Worm (Caenorhabditis elegans): ENCODE measurements around the gene T01H3.3.

DNA sequence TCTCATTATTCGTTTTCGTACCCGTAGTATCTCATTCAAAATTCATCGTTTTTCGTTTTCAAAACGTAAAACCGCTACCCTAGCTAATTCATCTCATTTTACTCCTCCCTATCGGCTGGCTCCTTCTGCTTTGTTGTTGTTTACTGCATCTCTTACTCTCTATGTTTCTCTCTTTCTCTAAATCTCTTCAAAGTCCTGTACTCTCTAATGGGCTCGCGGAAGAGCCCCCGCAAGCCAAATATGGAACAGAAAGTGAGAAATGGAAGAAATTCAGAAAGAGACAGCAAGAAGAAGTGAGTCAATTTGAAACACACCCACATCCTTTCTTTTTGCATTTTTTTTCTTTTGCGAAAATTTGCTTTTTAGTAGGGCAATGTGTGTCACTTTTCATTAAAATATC, 35.0 kb downstream of the T01H3.3 start:
- TF ChIP-seq flt-1 (GFP tag; IDR thresholded peaks at IDR 0.05) (no peak), ref-1 (GFP tag; conservative IDR thresholded peaks at IDR 0.05) (no peak), tab-1 (GFP tag; IDR thresholded peaks at IDR 0.05) (no peak), cog-1 (tag; optimal IDR thresholded peaks at IDR 0.05) (no peak), ztf-29 (GFP tag; IDR thresholded peaks at IDR 0.05) (no peak), ztf-23 (GFP tag; IDR thresholded peaks at IDR 0.05) (no peak), klf-2 (GFP tag; conservative IDR thresholded peaks at IDR 0.05) (no peak)
